Worm (Caenorhabditis elegans) whole organism, mixed stage, embryonic: ENCODE measurements around the gene C36C5.12.

ENCODE experiments used
- M03D4.4 ChIP-seq: sonication (generic microtip); optimal IDR thresholded peaks from 2 replicates; lab custom pipeline; 2017; ENCODE audit warnings: mild to moderate bottlenecking, missing genetic modification characterization, missing compliant biosample characterization
- bed-3 ChIP-seq: fragments of 200-800 bp; sonication (Bioruptor generic); optimal IDR thresholded peaks from 3 replicates; lab custom pipeline; 2018; ENCODE audit warnings: mild to moderate bottlenecking, missing genetic modification characterization, moderate library complexity, missing compliant biosample characterization
- blmp-1 ChIP-seq: fragments of 150-350 bp; optimal IDR thresholded peaks from 2 replicates; lab custom pipeline; 2014; ENCODE audit warnings: missing biosample characterization, missing genetic modification characterization
- ceh-39 ChIP-seq: fragments of 150-350 bp; optimal IDR thresholded peaks from 2 replicates; lab custom pipeline; 2014; ENCODE audit warnings: missing biosample characterization, missing genetic modification characterization
- ceh-43 ChIP-seq: fragments of 200-800 bp; sonication (Bioruptor generic); optimal IDR thresholded peaks from 2 replicates; lab custom pipeline; 2018; ENCODE audit warnings: mild to moderate bottlenecking, missing genetic modification characterization, moderate library complexity, missing compliant biosample characterization
- ces-1 ChIP-seq: fragments of 150-350 bp; optimal IDR thresholded peaks from 2 replicates; lab custom pipeline; 2014; ENCODE audit warnings: missing biosample characterization, missing genetic modification reagents, missing genetic modification characterization
- drap-1 ChIP-seq: fragments of 200-800 bp; sonication (Bioruptor generic); optimal IDR thresholded peaks from 3 replicates; lab custom pipeline; 2018; ENCODE audit warnings: mild to moderate bottlenecking, missing genetic modification characterization, missing compliant biosample characterization
- elt-1 ChIP-seq: sonication (generic microtip); optimal IDR thresholded peaks from 2 replicates; lab custom pipeline; 2017; ENCODE audit warnings: missing genetic modification characterization, mild to moderate bottlenecking, missing compliant biosample characterization, antibody characterized with exemption, moderate library complexity, borderline replicate concordance; ENCODE audit not compliant: insufficient read depth
- elt-3 ChIP-seq: fragments of 150-350 bp; optimal IDR thresholded peaks from 2 replicates; lab custom pipeline; 2014; ENCODE audit warnings: missing biosample characterization, missing genetic modification characterization
- flh-1 ChIP-seq: fragments of 200-800 bp; sonication (Bioruptor generic); optimal IDR thresholded peaks from 2 replicates; lab custom pipeline; 2018; ENCODE audit warnings: mild to moderate bottlenecking, missing genetic modification characterization, moderate library complexity, missing compliant biosample characterization
- ham-2 ChIP-seq: fragments of 200-800 bp; sonication (Bioruptor generic); optimal IDR thresholded peaks from 2 replicates; lab custom pipeline; 2018; ENCODE audit warnings: mild to moderate bottlenecking, missing genetic modification characterization, missing compliant biosample characterization
- hlh-1 ChIP-seq: fragments of 150-350 bp; optimal IDR thresholded peaks from 2 replicates; lab custom pipeline; 2014; ENCODE audit warnings: missing biosample characterization, missing genetic modification reagents, missing genetic modification characterization
- lin-13 ChIP-seq: fragments of 150-350 bp; optimal IDR thresholded peaks from 2 replicates; lab custom pipeline; 2014; ENCODE audit warnings: missing biosample characterization, missing genetic modification characterization
- lin-32 ChIP-seq: fragments of 200-800 bp; sonication (Bioruptor generic); optimal IDR thresholded peaks from 2 replicates; lab custom pipeline; 2018; ENCODE audit warnings: mild to moderate bottlenecking, missing genetic modification characterization, missing compliant biosample characterization
- lsy-2 ChIP-seq: fragments of 150-350 bp; optimal IDR thresholded peaks from 2 replicates; lab custom pipeline; 2014; ENCODE audit warnings: missing biosample characterization, missing genetic modification characterization
- mab-5 ChIP-seq: fragments of 150-350 bp; optimal IDR thresholded peaks from 2 replicates; lab custom pipeline; 2014; ENCODE audit warnings: missing biosample characterization, missing genetic modification characterization
- mep-1 ChIP-seq: fragments of 150-350 bp; optimal IDR thresholded peaks from 2 replicates; lab custom pipeline; 2017; ENCODE audit warnings: missing biosample characterization, missing genetic modification reagents, missing genetic modification characterization, inconsistent platforms
- nhr-12 ChIP-seq: fragments of 150-350 bp; optimal IDR thresholded peaks from 2 replicates; lab custom pipeline; 2014; ENCODE audit warnings: missing biosample characterization, missing genetic modification characterization
- nhr-2 ChIP-seq: fragments of 150-350 bp; optimal IDR thresholded peaks from 2 replicates; lab custom pipeline; 2014; ENCODE audit warnings: missing biosample characterization, missing genetic modification characterization
- nhr-237 ChIP-seq: fragments of 150-350 bp; optimal IDR thresholded peaks from 2 replicates; lab custom pipeline; 2014; ENCODE audit warnings: missing biosample characterization, missing genetic modification characterization
- nhr-76 ChIP-seq: sonication (generic microtip); optimal IDR thresholded peaks from 2 replicates; lab custom pipeline; 2017; ENCODE audit warnings: missing biosample characterization, missing genetic modification characterization
- pha-4 ChIP-seq: fragments of 150-350 bp; optimal IDR thresholded peaks from 2 replicates; lab custom pipeline; 2018; ENCODE audit warnings: missing biosample characterization, missing genetic modification reagents, missing genetic modification characterization
- sem-2 ChIP-seq: fragments of 200-800 bp; sonication (Bioruptor generic); optimal IDR thresholded peaks from 2 replicates; lab custom pipeline; 2018; ENCODE audit warnings: mild to moderate bottlenecking, missing genetic modification characterization, missing compliant biosample characterization
- snpc-4 ChIP-seq: fragments of 150-350 bp; optimal IDR thresholded peaks from 2 replicates; lab custom pipeline; 2014; ENCODE audit warnings: missing biosample characterization, missing genetic modification characterization
- sptf-1 ChIP-seq: sonication (generic microtip); optimal IDR thresholded peaks from 2 replicates; lab custom pipeline; 2017; ENCODE audit warnings: mild to moderate bottlenecking, missing genetic modification characterization, moderate library complexity, missing compliant biosample characterization
- tbx-8 ChIP-seq: fragments of 200-800 bp; sonication (Bioruptor generic); optimal IDR thresholded peaks from 2 replicates; lab custom pipeline; 2018; ENCODE audit warnings: mild to moderate bottlenecking, missing genetic modification characterization, moderate library complexity, missing compliant biosample characterization
- unc-120 ChIP-seq: sonication (generic microtip); optimal IDR thresholded peaks from 2 replicates; lab custom pipeline; 2017; ENCODE audit warnings: missing genetic modification characterization, missing compliant biosample characterization; ENCODE audit not compliant: poor library complexity, severe bottlenecking
- zip-8 ChIP-seq: fragments of 150-350 bp; optimal IDR thresholded peaks from 2 replicates; lab custom pipeline; 2014; ENCODE audit warnings: missing biosample characterization, missing genetic modification characterization
- ztf-11 ChIP-seq: fragments of 150-350 bp; optimal IDR thresholded peaks from 2 replicates; lab custom pipeline; 2014; ENCODE audit warnings: missing biosample characterization, missing genetic modification characterization

The C36C5.12 gene

ce11 chrV:3121743-3122142 is 37.4 kb downstream of the C36C5.12 start, which contains the start of gene srt-56:
Gene srt-56 (minus strand): TSS chrV:3121843.
- no peak for TF ChIP-seq lin-13

ce11 chrV:3119185-3119584 is 40.0 kb downstream of the C36C5.12 start:
- no peak for TF ChIP-seq hlh-1 (tag; lab: Kevin White, UChicago)

- TF ChIP-seq lsy-2 (tag; lab: Kevin White, UChicago) = no peak
- TF ChIP-seq mep-1 (tag; lab: Kevin White, UChicago) = no peak
- no peak for TF ChIP-seq pha-4 (tag; lab: Kevin White, UChicago)
- no peak for TF ChIP-seq ces-1 (GFP tag; lab: Kevin White, UChicago)
Observed at ce11 chrV:3118167-3118566, 41.0 kb downstream of the C36C5.12 start, which contains the start of gene clec-210. Gene clec-210 (plus strand): TSS chrV:3118377.

- no peak for TF ChIP-seq lsy-2 (tag; lab: Kevin White, UChicago)
Observed at ce11 chrV:3114973-3115372, 44.2 kb downstream of the C36C5.12 start, which contains the start of gene Y73C8C.3. Gene Y73C8C.3 (plus strand): TSS chrV:3115273.

- TF ChIP-seq nhr-2 (tag; lab: Kevin White, UChicago) (no peak), flh-1 (GFP tag; lab: Kevin White, UChicago) (no peak), ztf-11 (tag; lab: Kevin White, UChicago) (no peak), snpc-4 (no peak), ceh-43 (no peak), lin-13 (no peak), ceh-39 (tag; lab: Kevin White, UChicago) (no peak), ham-2 (no peak), drap-1 (GFP tag; lab: Kevin White, UChicago) (no peak), hlh-1 (tag; lab: Kevin White, UChicago) (no peak), mab-5 (tag; lab: Kevin White, UChicago) (no peak), zip-8 (tag; lab: Kevin White, UChicago) (no peak), nhr-76 (tag; lab: Kevin White, UChicago) (no peak), lin-32 (GFP tag; lab: Kevin White, UChicago) (no peak), nhr-12 (no peak), unc-120 (tag; lab: Kevin White, UChicago) (no peak)
Observed at ce11 chrV:3113751-3114150, 45.4 kb downstream of the C36C5.12 start, which contains the start of gene Y73C8C.8. Gene Y73C8C.8 (minus strand): TSS chrV:3113851.

- TF ChIP-seq sem-2 (no peak), mep-1 (tag; lab: Kevin White, UChicago) (no peak), nhr-76 (tag; lab: Kevin White, UChicago) (no peak), sptf-1 (no peak), nhr-237 (tag; lab: Kevin White, UChicago) (no peak), hlh-1 (tag; lab: Kevin White, UChicago) (no peak), mab-5 (tag; lab: Kevin White, UChicago) (no peak), elt-3 (tag; lab: Kevin White, UChicago) (no peak), M03D4.4 (tag; lab: Kevin White, UChicago) (no peak), snpc-4 (no peak), zip-8 (tag; lab: Kevin White, UChicago) (no peak), ztf-11 (tag; lab: Kevin White, UChicago) (no peak), ham-2 (no peak), elt-1 (no peak), bed-3 (no peak), tbx-8 (GFP tag; lab: Kevin White, UChicago) (no peak), ceh-43 (no peak), blmp-1 (tag; lab: Kevin White, UChicago) (no peak)
Observed at ce11 chrV:3112198-3112597, 47.0 kb downstream of the C36C5.12 start.
